Worm (Caenorhabditis elegans) whole organism, L2 larva: ENCODE data around the gene nas-25.

Experiments
- ZK546.5 ChIP-seq: sonication (generic microtip); optimal IDR thresholded peaks from 2 replicates; lab custom pipeline; 2017; ENCODE audit warnings: missing biosample characterization, missing genetic modification characterization
- alr-1 ChIP-seq: fragments of 150-350 bp; optimal IDR thresholded peaks from 2 replicates; lab custom pipeline; 2014; ENCODE audit warnings: missing biosample characterization, missing genetic modification characterization
- blmp-1 ChIP-seq: sonication (generic microtip); optimal IDR thresholded peaks from 2 replicates; lab custom pipeline; 2017; ENCODE audit warnings: missing genetic modification characterization, mild to moderate bottlenecking, missing compliant biosample characterization, antibody characterized with exemption, moderate library complexity; ENCODE audit not compliant: insufficient read depth
- dmd-4 ChIP-seq: sonication (generic microtip); optimal IDR thresholded peaks from 2 replicates; lab custom pipeline; 2017; ENCODE audit warnings: missing biosample characterization, missing genetic modification characterization
- lin-11 ChIP-seq: fragments of 150-350 bp; sonication (generic microtip); optimal IDR thresholded peaks from 2 replicates; lab custom pipeline; 2014; ENCODE audit warnings: missing biosample characterization, missing genetic modification characterization, inconsistent platforms, mixed read lengths
- mdl-1 ChIP-seq, 2 experiments: fragments of 150-350 bp in 1 of 2; sonication (generic microtip) in 1 of 2; optimal IDR thresholded peaks; 2 replicates each; lab custom pipeline; 2017; ENCODE audit warnings: missing biosample characterization in 2 of 2, missing genetic modification characterization in 2 of 2
- nhr-11 ChIP-seq: fragments of 150-350 bp; optimal IDR thresholded peaks from 2 replicates; lab custom pipeline; 2014; ENCODE audit warnings: missing biosample characterization, missing genetic modification characterization
- nhr-12 ChIP-seq: fragments of 150-350 bp; optimal IDR thresholded peaks from 2 replicates; lab custom pipeline; 2014; ENCODE audit warnings: missing biosample characterization, missing genetic modification characterization
- nhr-6 ChIP-seq: fragments of 150-350 bp; optimal IDR thresholded peaks from 2 replicates; lab custom pipeline; 2014; ENCODE audit warnings: missing biosample characterization, missing genetic modification characterization
- nhr-77 ChIP-seq: fragments of 150-350 bp; optimal IDR thresholded peaks from 2 replicates; lab custom pipeline; 2014; ENCODE audit warnings: missing biosample characterization, missing genetic modification characterization

DNA sequence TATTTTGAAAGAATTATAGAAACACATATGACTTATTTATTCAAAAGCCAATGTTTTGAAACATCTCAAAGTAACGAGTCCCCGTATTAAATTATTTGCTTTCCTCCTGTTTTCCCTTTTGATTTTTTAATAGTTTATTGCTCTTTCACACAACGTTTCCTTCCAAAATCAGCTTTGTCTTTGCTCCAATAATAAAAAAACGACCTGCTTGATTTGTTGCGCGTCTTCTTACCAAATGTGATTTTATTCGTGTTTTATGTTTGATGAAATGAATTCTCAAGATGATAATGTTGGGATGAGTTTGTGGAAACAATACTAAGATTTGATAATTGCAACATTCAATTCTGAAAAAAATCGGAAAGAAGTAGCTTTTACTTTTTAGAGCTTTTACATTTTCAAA is 13.5 kb upstream of the nas-25 start:
- TF ChIP-seq ZK546.5 (tag; lab: Kevin White, UChicago) = no peak
- no peak for TF ChIP-seq lin-11 (tag; lab: Kevin White, UChicago)
- TF ChIP-seq nhr-77 (tag; lab: Kevin White, UChicago) = no peak
- no peak for TF ChIP-seq blmp-1 (tag; lab: Kevin White, UChicago)
- TF ChIP-seq dmd-4 (tag; lab: Kevin White, UChicago) = no peak
- no peak for TF ChIP-seq nhr-6 (tag; lab: Kevin White, UChicago)
- no peak for TF ChIP-seq alr-1 (tag; lab: Kevin White, UChicago)
- TF ChIP-seq mdl-1 (tag; optimal IDR thresholded peaks at IDR 0.05; lab: Kevin White, UChicago) = no peak
- TF ChIP-seq nhr-11 (tag; lab: Kevin White, UChicago) = no peak
- no peak for TF ChIP-seq nhr-12 (tag; lab: Kevin White, UChicago)
